Worm (Caenorhabditis elegans) whole organism, L2 larva: ENCODE results near the gene mab-23.

Experiments
- R02D3.7 ChIP-seq: fragments of 150-350 bp; optimal IDR thresholded peaks from 2 replicates; lab custom pipeline; 2014; ENCODE audit warnings: missing biosample characterization, missing genetic modification characterization
- aly-2 ChIP-seq: fragments of 150-350 bp; optimal IDR thresholded peaks from 2 replicates; lab custom pipeline; 2014; ENCODE audit warnings: missing biosample characterization, missing genetic modification characterization
- egl-27 ChIP-seq: sonication (generic microtip); optimal IDR thresholded peaks from 3 replicates; lab custom pipeline; 2017; ENCODE audit warnings: missing biosample characterization, missing genetic modification reagents, missing genetic modification characterization
- fos-1 ChIP-seq: fragments of 150-350 bp; optimal IDR thresholded peaks from 2 replicates; lab custom pipeline; 2014; ENCODE audit warnings: missing biosample characterization, missing genetic modification characterization
- mdl-1 ChIP-seq, 2 experiments: fragments of 150-350 bp in 1 of 2; sonication (generic microtip) in 1 of 2; optimal IDR thresholded peaks; 2 replicates each; lab custom pipeline; 2017; ENCODE audit warnings: missing biosample characterization in 2 of 2, missing genetic modification characterization in 2 of 2
- nhr-11 ChIP-seq: fragments of 150-350 bp; optimal IDR thresholded peaks from 2 replicates; lab custom pipeline; 2014; ENCODE audit warnings: missing biosample characterization, missing genetic modification characterization
- nhr-6 ChIP-seq: fragments of 150-350 bp; optimal IDR thresholded peaks from 2 replicates; lab custom pipeline; 2014; ENCODE audit warnings: missing biosample characterization, missing genetic modification characterization

DNA sequence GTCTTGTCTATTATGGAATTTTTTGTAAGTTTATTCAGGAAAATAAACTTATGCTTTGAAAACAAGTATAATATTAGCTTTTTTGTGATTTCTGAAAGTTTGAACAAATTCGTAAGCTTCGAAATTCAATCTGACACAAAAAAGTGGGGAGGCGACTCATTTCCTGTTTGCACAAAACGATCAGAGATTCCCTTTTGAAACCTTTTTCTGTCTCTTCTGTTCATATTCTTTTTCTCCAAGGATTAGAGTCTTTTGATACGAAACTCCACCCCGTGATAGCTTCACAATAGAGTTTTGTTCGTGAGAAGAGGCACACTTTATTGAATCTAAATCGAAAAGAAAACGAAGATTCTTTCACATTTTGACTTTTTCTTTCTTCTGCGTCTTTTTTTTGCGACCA is 8.1 kb downstream of the mab-23 start:
- TF ChIP-seq mdl-1 (tag; optimal IDR thresholded peaks at IDR 0.05; lab: Kevin White, UChicago) (no peak), R02D3.7 (no peak), fos-1 (tag; lab: Kevin White, UChicago) (no peak), egl-27 (no peak), nhr-6 (no peak), aly-2 (tag; lab: Kevin White, UChicago) (no peak), nhr-11 (tag; lab: Kevin White, UChicago) (no peak)
